Fruit fly (Drosophila melanogaster) whole organism, pupa: ENCODE measurements around the gene RpS15Aa.

Source experiments
- CG10348 ChIP-seq: fragments of 200-800 bp; sonication (Bioruptor generic); IDR thresholded peaks from 2 replicates; pipeline ENCODE4 v1.3.6; 2022; ENCODE audit warnings: missing biosample characterization, missing genetic modification characterization
- CG12605 ChIP-seq: fragments of 200-800 bp; sonication (Bioruptor generic); IDR thresholded peaks from 2 replicates; pipeline ENCODE4 v1.3.6; 2022; ENCODE audit warnings: missing biosample characterization, missing genetic modification characterization
- CG13204 ChIP-seq: fragments of 200-800 bp; sonication (Bioruptor generic); optimal IDR thresholded peaks from 2 replicates; lab custom pipeline; 2018; ENCODE audit warnings: missing biosample characterization, mild to moderate bottlenecking, missing genetic modification characterization, moderate library complexity
- CG14655 ChIP-seq: fragments of 200-800 bp; sonication (Bioruptor generic); optimal IDR thresholded peaks from 3 replicates; lab custom pipeline; 2017; ENCODE audit warnings: mild to moderate bottlenecking, missing biosample characterization, missing genetic modification reagents, missing genetic modification characterization
- CG15710 ChIP-seq: fragments of 200-800 bp; sonication (Bioruptor generic); optimal IDR thresholded peaks from 2 replicates; lab custom pipeline; 2018; ENCODE audit warnings: missing biosample characterization, mild to moderate bottlenecking, missing genetic modification characterization, moderate library complexity
- CG17806 ChIP-seq: fragments of 200-800 bp; sonication (Bioruptor generic); optimal IDR thresholded peaks from 2 replicates; lab custom pipeline; 2018; ENCODE audit warnings: missing biosample characterization, mild to moderate bottlenecking, missing genetic modification characterization, moderate library complexity
- CG32121 ChIP-seq: fragments of 200-800 bp; sonication (Bioruptor generic); IDR thresholded peaks from 2 replicates; pipeline ENCODE4 v1.3.6; 2022; ENCODE audit warnings: missing biosample characterization, missing genetic modification characterization
- CG34367 ChIP-seq: fragments of 200-800 bp; sonication (Bioruptor generic); optimal IDR thresholded peaks from 2 replicates; lab custom pipeline; 2018; ENCODE audit warnings: missing biosample characterization, mild to moderate bottlenecking, missing genetic modification characterization
- CG4496 ChIP-seq: fragments of 200-800 bp; sonication (Bioruptor generic); IDR thresholded peaks from 3 replicates; pipeline ENCODE4 v1.3.6; 2022; ENCODE audit warnings: missing biosample characterization, missing genetic modification characterization
- CG8159 ChIP-seq: fragments of 200-800 bp; sonication (Bioruptor generic); optimal IDR thresholded peaks from 3 replicates; lab custom pipeline; 2018; ENCODE audit warnings: missing biosample characterization, mild to moderate bottlenecking, missing genetic modification characterization, moderate library complexity
- CG8301 ChIP-seq: fragments of 200-800 bp; sonication (Bioruptor generic); optimal IDR thresholded peaks from 2 replicates; lab custom pipeline; 2018; ENCODE audit warnings: missing biosample characterization, mild to moderate bottlenecking, missing genetic modification characterization
- CG9948 ChIP-seq: fragments of 200-800 bp; sonication (Bioruptor generic); optimal IDR thresholded peaks from 2 replicates; lab custom pipeline; 2018; ENCODE audit warnings: missing biosample characterization, mild to moderate bottlenecking, missing genetic modification characterization, moderate library complexity
- D1 ChIP-seq: fragments of 200-800 bp; sonication (Bioruptor generic); optimal IDR thresholded peaks from 2 replicates; lab custom pipeline; 2018; ENCODE audit warnings: missing biosample characterization, mild to moderate bottlenecking, missing genetic modification characterization, moderate library complexity
- EcR ChIP-seq: fragments of 200-800 bp; sonication (Bioruptor generic); optimal IDR thresholded peaks from 3 replicates; lab custom pipeline; 2019; ENCODE audit warnings: missing biosample characterization, missing genetic modification characterization, mild to moderate bottlenecking, moderate library complexity, missing genetic modification reagents
- Ets98B ChIP-seq: fragments of 200-800 bp; sonication (Bioruptor generic); IDR thresholded peaks from 2 replicates; pipeline ENCODE4 v1.3.6; 2022; ENCODE audit warnings: missing biosample characterization, missing genetic modification characterization
- Pif1B ChIP-seq: fragments of 200-800 bp; sonication (Bioruptor generic); optimal IDR thresholded peaks from 3 replicates; lab custom pipeline; 2016; ENCODE audit warnings: missing biosample characterization, missing genetic modification characterization
- Snoo ChIP-seq: fragments of 200-800 bp; sonication (Bioruptor generic); optimal IDR thresholded peaks from 3 replicates; lab custom pipeline; 2017; ENCODE audit warnings: missing biosample characterization, mild to moderate bottlenecking, missing genetic modification characterization, inconsistent platforms
- fd96Ca ChIP-seq: fragments of 200-800 bp; sonication (Bioruptor generic); IDR thresholded peaks from 3 replicates; pipeline ENCODE4 v1.3.6; 2022; ENCODE audit warnings: missing biosample characterization, missing genetic modification characterization
- gl ChIP-seq: fragments of 200-800 bp; sonication (Bioruptor generic); optimal IDR thresholded peaks from 2 replicates; lab custom pipeline; 2018; ENCODE audit warnings: missing biosample characterization, mild to moderate bottlenecking, missing genetic modification characterization
- rn ChIP-seq: fragments of 200-800 bp; sonication (Bioruptor generic); IDR thresholded peaks from 2 replicates; pipeline ENCODE4 v1.3.6; 2022; ENCODE audit warnings: missing biosample characterization, missing genetic modification characterization

Gene RpS15Aa

dm6 chrX:13300835-13301502, 36.5 kb downstream of the RpS15Aa start:
- no peak for TF ChIP-seq Pif1B (GFP tag; lab: Kevin White, UChicago)
- TF ChIP-seq, all 21 proteins: peak for 0

DNA sequence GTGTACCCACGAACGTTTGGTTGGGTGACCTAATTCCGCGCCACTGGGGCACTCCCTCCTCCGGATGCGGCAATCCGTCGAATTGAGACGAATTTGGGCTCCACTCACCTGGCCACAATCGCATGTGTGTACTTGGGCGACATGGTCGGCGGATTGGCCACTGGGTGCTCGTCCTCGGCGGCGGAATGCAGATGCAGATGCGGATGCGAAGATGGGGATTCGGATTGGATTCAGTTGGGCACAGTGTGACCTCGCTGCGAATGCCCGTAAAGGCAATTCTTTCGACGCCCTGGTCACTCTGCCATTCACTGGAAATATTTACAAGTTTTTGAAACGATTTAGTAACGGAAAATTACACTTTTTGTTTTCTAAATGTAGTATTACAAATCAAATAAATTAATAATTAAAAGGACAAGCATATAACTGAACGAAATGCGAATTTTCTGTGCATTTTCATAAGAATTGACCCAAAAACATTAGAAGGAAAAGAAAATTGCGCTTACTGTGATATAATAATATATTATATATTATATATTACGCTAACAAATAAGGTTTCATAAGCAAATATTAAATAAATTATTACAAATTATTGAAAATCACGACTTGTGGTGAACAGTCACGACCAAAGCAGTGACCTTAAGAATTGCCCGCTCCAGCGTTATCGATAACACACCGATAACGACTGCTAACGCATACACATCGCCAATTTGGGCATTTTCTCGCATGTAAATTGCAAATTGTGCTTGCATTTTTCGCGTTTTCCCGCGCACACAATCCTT, 40.9 kb downstream of the RpS15Aa start, which contains the start of gene CG1622:
CG1622 (plus strand) TSS at position 678 of the 779 bp plus-strand sequence.
- TF ChIP-seq fd96Ca (GFP tag; lab: Robert Waterston, UW), result peak; percentile 45; the same call in 1 of the 3 replicates
- TF ChIP-seq CG8159 (tag; lab: Kevin White, UChicago), result no peak
- peak; percentile 63; the same call in 2 of the 3 replicates for TF ChIP-seq CG4496 (GFP tag; lab: Robert Waterston, UW)
- peak; percentile 5 for TF ChIP-seq CG15710

DNA sequence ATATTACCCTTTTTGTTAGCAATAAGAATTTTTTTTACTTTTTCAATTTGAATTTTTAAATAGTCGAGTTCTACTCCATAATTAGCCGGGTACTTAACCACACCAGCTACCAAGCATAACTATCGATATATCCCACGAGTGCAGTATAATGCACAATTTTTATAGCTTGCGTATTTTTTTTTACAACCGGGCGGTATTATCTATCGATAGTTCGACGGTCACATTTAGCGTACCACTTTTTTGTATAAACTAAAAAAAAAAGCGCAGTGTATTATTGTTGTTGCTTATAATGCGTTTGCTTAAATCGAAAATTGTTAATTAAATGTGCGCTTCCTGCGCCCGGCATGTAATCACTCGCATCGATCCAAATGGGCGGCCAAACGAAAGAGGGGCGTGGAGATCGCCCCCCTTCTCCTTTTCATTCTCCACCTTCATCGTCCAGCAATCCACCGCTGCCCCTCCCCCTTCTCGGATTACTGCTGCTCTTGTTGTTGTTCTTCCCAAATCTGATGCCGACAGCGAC, 49.6 kb downstream of the RpS15Aa start, which contains the start of gene Remo:
Remo (plus strand) TSS at position 198 of the 523 bp plus-strand sequence.
- TF ChIP-seq EcR (GFP tag; lab: Kevin White, UChicago) (peak; percentile 66), CG32121 (GFP tag; lab: Robert Waterston, UW) (no peak)

DNA sequence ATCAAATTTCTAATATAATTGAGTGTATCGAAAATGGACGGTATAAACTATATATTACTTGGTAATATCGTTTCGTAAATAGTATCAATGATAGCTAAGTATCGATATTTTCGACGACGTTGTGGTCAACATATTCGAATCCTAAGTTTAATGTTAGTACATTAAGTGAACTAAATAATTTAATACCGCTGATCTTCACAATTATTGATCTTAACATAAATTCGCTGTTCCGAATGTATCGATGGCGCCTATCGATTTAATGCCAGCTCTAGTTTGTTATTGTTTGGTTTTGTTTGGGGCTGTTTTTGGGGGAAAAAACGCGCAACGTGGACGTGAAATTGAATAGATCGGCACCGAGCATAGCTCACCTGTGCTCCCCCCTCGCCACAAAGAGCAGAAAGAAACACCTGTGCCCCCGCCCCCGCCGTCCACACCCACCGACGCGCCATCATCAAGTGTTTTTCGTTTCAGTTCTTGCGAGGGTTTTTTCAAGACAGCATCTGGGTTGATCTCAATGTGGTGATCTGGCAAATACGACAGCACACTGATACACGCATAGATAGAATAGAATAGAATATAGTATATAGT, 51.7 kb downstream of the RpS15Aa start:
- no peak for TF ChIP-seq Snoo (tag; lab: Kevin White, UChicago)
- TF ChIP-seq CG10348, result no peak
- no peak for TF ChIP-seq rn (GFP tag; lab: Robert Waterston, UW)
- no peak for TF ChIP-seq CG15710
- TF ChIP-seq CG12605 (GFP tag; lab: Robert Waterston, UW), result no peak
- TF ChIP-seq fd96Ca (GFP tag; lab: Robert Waterston, UW), result no peak
- TF ChIP-seq D1 (tag; lab: Kevin White, UChicago), result no peak
- no peak for TF ChIP-seq Ets98B
- no peak for TF ChIP-seq gl (tag; lab: Kevin White, UChicago)
- TF ChIP-seq CG4496 (GFP tag; lab: Robert Waterston, UW), result no peak
- no peak for TF ChIP-seq CG17806 (tag; lab: Kevin White, UChicago)
- no peak for TF ChIP-seq CG8301 (tag; lab: Kevin White, UChicago)
- no peak for TF ChIP-seq CG13204 (GFP tag; lab: Kevin White, UChicago)
- TF ChIP-seq CG34367, result no peak
- no peak for TF ChIP-seq CG9948 (tag; lab: Kevin White, UChicago)
- no peak for TF ChIP-seq CG32121 (GFP tag; lab: Robert Waterston, UW)
- TF ChIP-seq Pif1B (GFP tag; lab: Kevin White, UChicago), result no peak
- TF ChIP-seq CG14655 (GFP tag; lab: Kevin White, UChicago), result no peak
- TF ChIP-seq EcR (GFP tag; lab: Kevin White, UChicago), result no peak
